Fruit fly (Drosophila melanogaster) whole organism, embryonic: ENCODE data around the gene GatB.

Experiments
- Ada2b ChIP-seq: fragments of 200-800 bp; sonication (Bioruptor generic); IDR thresholded peaks from 2 replicates; pipeline ENCODE4 v1.3.6; 2022; ENCODE audit warnings: missing biosample characterization, missing genetic modification characterization
- Atf6 ChIP-seq: fragments of 200-800 bp; sonication (Bioruptor generic); IDR thresholded peaks from 2 replicates; pipeline ENCODE4 v1.3.6; 2022; ENCODE audit warnings: missing biosample characterization, missing genetic modification characterization
- Awh ChIP-seq: fragments of 200-800 bp; sonication (Bioruptor generic); IDR thresholded peaks from 2 replicates; pipeline ENCODE4, ENCODE4 v1.3.6; 2022; ENCODE audit warnings: missing biosample characterization, missing genetic modification characterization
- BEAF-32 ChIP-seq: fragments of 200-800 bp; sonication (Bioruptor generic); optimal IDR thresholded peaks from 3 replicates; lab custom pipeline; 2017; ENCODE audit warnings: missing biosample characterization, missing genetic modification characterization, mild to moderate bottlenecking, moderate library complexity, missing genetic modification reagents
- CG10267 ChIP-seq: fragments of 200-800 bp; sonication (Bioruptor generic); optimal IDR thresholded peaks from 2 replicates; lab custom pipeline; 2018; ENCODE audit warnings: missing biosample characterization, mild to moderate bottlenecking, missing genetic modification characterization, moderate library complexity
- CG10959 ChIP-seq: fragments of 200-800 bp; sonication (Bioruptor generic); IDR thresholded peaks from 2 replicates; pipeline ENCODE4 v1.3.6; 2022; ENCODE audit warnings: missing biosample characterization, missing genetic modification characterization
- CG12769 ChIP-seq: fragments of 200-800 bp; sonication (Bioruptor generic); optimal IDR thresholded peaks from 2 replicates; lab custom pipeline; 2019; ENCODE audit warnings: missing biosample characterization, mild to moderate bottlenecking, missing genetic modification characterization, moderate library complexity
- CG14860 ChIP-seq: fragments of 200-800 bp; sonication (Bioruptor generic); IDR thresholded peaks from 3 replicates; pipeline ENCODE4 v1.3.6; 2022; ENCODE audit warnings: missing biosample characterization, missing genetic modification characterization; ENCODE audit not compliant: partially characterized antibody
- CG1603 ChIP-seq: fragments of 200-800 bp; sonication (Bioruptor generic); optimal IDR thresholded peaks from 2 replicates; lab custom pipeline; 2019; ENCODE audit warnings: missing biosample characterization, mild to moderate bottlenecking, missing genetic modification characterization, moderate library complexity
- CG17359 ChIP-seq: fragments of 200-800 bp; sonication (Bioruptor generic); optimal IDR thresholded peaks from 3 replicates; lab custom pipeline; 2018; ENCODE audit warnings: missing biosample characterization, mild to moderate bottlenecking, missing genetic modification characterization, moderate library complexity
- CG17361 ChIP-seq: fragments of 200-800 bp; sonication (Bioruptor generic); IDR thresholded peaks from 3 replicates; pipeline ENCODE4 v1.3.6; 2022; ENCODE audit warnings: missing biosample characterization, missing genetic modification characterization
- CG18262 ChIP-seq: fragments of 200-800 bp; optimal IDR thresholded peaks from 3 replicates; lab custom pipeline; 2019; ENCODE audit warnings: missing biosample characterization, mild to moderate bottlenecking, missing genetic modification characterization, moderate library complexity
- CG2129 ChIP-seq: fragments of 200-800 bp; sonication (Bioruptor generic); IDR thresholded peaks from 2 replicates; pipeline ENCODE4 v1.3.6; 2022; ENCODE audit warnings: missing biosample characterization, missing genetic modification characterization; ENCODE audit not compliant: partially characterized antibody
- CG6791 ChIP-seq: fragments of 200-800 bp; sonication (Bioruptor generic); IDR thresholded peaks from 3 replicates; pipeline ENCODE4 v1.3.6; 2022; ENCODE audit warnings: missing biosample characterization, missing genetic modification characterization; ENCODE audit not compliant: partially characterized antibody
- CG7372 ChIP-seq: fragments of 200-800 bp; sonication (Bioruptor generic); IDR thresholded peaks from 2 replicates; pipeline ENCODE4 v1.3.6; 2022; ENCODE audit warnings: missing biosample characterization, missing genetic modification characterization
- CG7556 ChIP-seq: fragments of 200-800 bp; sonication (Bioruptor generic); optimal IDR thresholded peaks from 2 replicates; lab custom pipeline; 2017; ENCODE audit warnings: missing biosample characterization, mild to moderate bottlenecking, missing genetic modification characterization
- CG7839 ChIP-seq: fragments of 200-800 bp; sonication (Bioruptor generic); optimal IDR thresholded peaks from 3 replicates; lab custom pipeline; 2018; ENCODE audit warnings: missing biosample characterization, mild to moderate bottlenecking, missing genetic modification characterization, moderate library complexity
- CG7987 ChIP-seq: fragments of 200-800 bp; sonication (Bioruptor generic); optimal IDR thresholded peaks from 2 replicates; lab custom pipeline; 2018; ENCODE audit warnings: missing biosample characterization, mild to moderate bottlenecking, missing genetic modification characterization, moderate library complexity
- CTCF ChIP-seq: fragments of 200-800 bp; sonication (Bioruptor generic); optimal IDR thresholded peaks from 2 replicates; lab custom pipeline; 2017; ENCODE audit warnings: missing biosample characterization, mild to moderate bottlenecking, missing genetic modification characterization, moderate library complexity
- Dfd ChIP-seq, 2 experiments: fragments of >200 bp; optimal IDR thresholded peaks; 2 replicates each; lab custom pipeline; 2017; ENCODE audit warnings: missing biosample characterization in 2 of 2, missing genetic modification characterization in 2 of 2
- Ets97D ChIP-seq: fragments of 200-800 bp; sonication (Bioruptor generic); optimal IDR thresholded peaks from 3 replicates; lab custom pipeline; 2016; ENCODE audit warnings: missing biosample characterization, missing genetic modification characterization
- GATAe ChIP-seq: fragments of 200-800 bp; sonication (Bioruptor generic); conservative IDR thresholded peaks from 2 replicates; pipeline ENCODE4 v1.3.6; 2022; ENCODE audit warnings: missing biosample characterization, missing genetic modification characterization
- HLH3B ChIP-seq: fragments of 200-800 bp; sonication (Bioruptor generic); IDR thresholded peaks from 2 replicates; pipeline ENCODE4 v1.3.6; 2022; ENCODE audit warnings: missing biosample characterization, missing genetic modification characterization
- Hr39 ChIP-seq: fragments of >200 bp; optimal IDR thresholded peaks from 2 replicates; lab custom pipeline; 2017
- Lim3 ChIP-seq: fragments of 200-800 bp; sonication (Bioruptor generic); IDR thresholded peaks from 2 replicates; pipeline ENCODE4 v1.3.6; 2022; ENCODE audit warnings: missing biosample characterization, missing genetic modification characterization
- Mad ChIP-seq: fragments of 200-800 bp; sonication (Bioruptor generic); optimal IDR thresholded peaks from 2 replicates; lab custom pipeline; 2016; ENCODE audit warnings: missing biosample characterization, missing genetic modification characterization
- Nf-YB ChIP-seq: fragments of 200-800 bp; sonication (Bioruptor generic); optimal IDR thresholded peaks from 3 replicates; lab custom pipeline; 2019; ENCODE audit warnings: missing biosample characterization, mild to moderate bottlenecking, missing genetic modification characterization, moderate library complexity
- Spps ChIP-seq: fragments of 200-800 bp; sonication (Bioruptor generic); optimal IDR thresholded peaks from 2 replicates; lab custom pipeline; 2018; ENCODE audit warnings: missing biosample characterization, mild to moderate bottlenecking, missing genetic modification characterization
- Taf1 ChIP-seq: fragments of 200-800 bp; sonication (Bioruptor generic); IDR thresholded peaks from 2 replicates; pipeline ENCODE4 v1.3.6; 2022; ENCODE audit warnings: missing biosample characterization, missing genetic modification characterization
- al ChIP-seq: fragments of 200-800 bp; sonication (Bioruptor generic); IDR thresholded peaks from 2 replicates; pipeline ENCODE4 v1.3.6; 2022; ENCODE audit warnings: missing biosample characterization, missing genetic modification characterization
- ase ChIP-seq: fragments of 200-800 bp; sonication (Bioruptor generic); IDR thresholded peaks from 3 replicates; pipeline ENCODE4 v1.3.6; 2022; ENCODE audit warnings: missing biosample characterization, missing genetic modification characterization
- cato ChIP-seq: fragments of 200-800 bp; sonication (Bioruptor generic); optimal IDR thresholded peaks from 2 replicates; lab custom pipeline; 2016; ENCODE audit warnings: missing biosample characterization, missing genetic modification characterization, borderline replicate concordance
- disco-r ChIP-seq: fragments of 200-800 bp; sonication (Bioruptor generic); optimal IDR thresholded peaks from 2 replicates; lab custom pipeline; 2016; ENCODE audit warnings: missing biosample characterization, missing genetic modification characterization
- en ChIP-seq: fragments of 200-800 bp; sonication (Bioruptor generic); optimal IDR thresholded peaks from 2 replicates; lab custom pipeline; 2016; ENCODE audit warnings: missing biosample characterization, missing genetic modification characterization
- gcm ChIP-seq: fragments of 200-800 bp; sonication (Bioruptor generic); optimal IDR thresholded peaks from 2 replicates; lab custom pipeline; 2019; ENCODE audit warnings: missing biosample characterization, mild to moderate bottlenecking, missing genetic modification characterization, moderate library complexity
- gcm2 ChIP-seq: fragments of 200-800 bp; sonication (Bioruptor generic); optimal IDR thresholded peaks from 2 replicates; lab custom pipeline; 2016; ENCODE audit warnings: missing biosample characterization, missing genetic modification characterization
- gfzf ChIP-seq: fragments of 200-800 bp; sonication (Bioruptor generic); optimal IDR thresholded peaks from 2 replicates; lab custom pipeline; 2016; ENCODE audit warnings: missing biosample characterization, mild to moderate bottlenecking, missing genetic modification characterization, moderate library complexity
- gt ChIP-seq: fragments of 200-800 bp; sonication (Bioruptor generic); IDR thresholded peaks from 2 replicates; pipeline ENCODE4 v1.3.6; 2022; ENCODE audit warnings: missing biosample characterization, missing genetic modification characterization
- ind ChIP-seq: fragments of 200-800 bp; sonication (Bioruptor generic); optimal IDR thresholded peaks from 3 replicates; lab custom pipeline; 2016; ENCODE audit warnings: missing biosample characterization, missing genetic modification characterization
- insv ChIP-seq, 2 experiments: fragments of 200-800 bp; sonication (Bioruptor generic); optimal IDR thresholded peaks; 3 replicates each; lab custom pipeline; 2016 to 2018; ENCODE audit warnings: missing biosample characterization in 2 of 2, missing genetic modification characterization in 2 of 2
- jing ChIP-seq: fragments of 200-800 bp; sonication (Bioruptor generic); optimal IDR thresholded peaks from 2 replicates; lab custom pipeline; 2018; ENCODE audit warnings: missing biosample characterization, mild to moderate bottlenecking, missing genetic modification characterization
- lilli ChIP-seq: fragments of 200-800 bp; sonication (Bioruptor generic); optimal IDR thresholded peaks from 3 replicates; lab custom pipeline; 2016; ENCODE audit warnings: missing biosample characterization, missing genetic modification characterization
- mam ChIP-seq: fragments of 200-800 bp; sonication (Bioruptor generic); optimal IDR thresholded peaks from 3 replicates; lab custom pipeline; 2016; ENCODE audit warnings: missing biosample characterization, missing genetic modification characterization
- nerfin-2 ChIP-seq: fragments of 200-800 bp; sonication (Bioruptor generic); IDR thresholded peaks from 2 replicates; pipeline ENCODE4 v1.3.6; 2022; ENCODE audit warnings: missing biosample characterization, missing genetic modification characterization; ENCODE audit not compliant: partially characterized antibody
- pho ChIP-seq: fragments of 200-800 bp; sonication (Bioruptor generic); optimal IDR thresholded peaks from 2 replicates; lab custom pipeline; 2016; ENCODE audit warnings: missing biosample characterization, missing genetic modification characterization
- pita ChIP-seq: fragments of 200-800 bp; sonication (Bioruptor generic); optimal IDR thresholded peaks from 2 replicates; lab custom pipeline; 2017; ENCODE audit warnings: missing biosample characterization, mild to moderate bottlenecking, missing genetic modification characterization
- ro ChIP-seq: fragments of 200-800 bp; sonication (Bioruptor generic); IDR thresholded peaks from 2 replicates; pipeline ENCODE4 v1.3.6; 2022; ENCODE audit warnings: missing biosample characterization, missing genetic modification characterization
- row ChIP-seq: fragments of 200-800 bp; sonication (Bioruptor generic); IDR thresholded peaks from 3 replicates; pipeline ENCODE4 v1.3.6; 2022; ENCODE audit warnings: missing biosample characterization, missing genetic modification characterization
- schlank ChIP-seq: fragments of 200-800 bp; sonication (Bioruptor generic); optimal IDR thresholded peaks from 2 replicates; lab custom pipeline; 2018; ENCODE audit warnings: missing biosample characterization, mild to moderate bottlenecking, missing genetic modification characterization
- sens-2 ChIP-seq: fragments of 200-800 bp; sonication (Bioruptor generic); IDR thresholded peaks from 2 replicates; pipeline ENCODE4 v1.3.6; 2022; ENCODE audit warnings: missing biosample characterization, missing genetic modification characterization
- slbo ChIP-seq: fragments of 200-800 bp; sonication (Bioruptor generic); IDR thresholded peaks from 2 replicates; pipeline ENCODE4 v1.3.6; 2022; ENCODE audit warnings: missing biosample characterization, missing genetic modification characterization
- stwl ChIP-seq: fragments of 200-800 bp; sonication (Bioruptor generic); optimal IDR thresholded peaks from 3 replicates; lab custom pipeline; 2018; ENCODE audit warnings: missing biosample characterization, mild to moderate bottlenecking, missing genetic modification characterization, moderate library complexity
- z ChIP-seq: fragments of 200-800 bp; sonication (Bioruptor generic); IDR thresholded peaks from 3 replicates; pipeline ENCODE4 v1.3.6; 2022; ENCODE audit warnings: missing biosample characterization, missing genetic modification characterization

GatB gene

dm6 chr3R:24169362-24169761 lies 39.3 kb upstream of the GatB start, which contains the start of gene CG5510:
TSS of gene CG5510 (minus strand) at chr3R:24169562.
- TF ChIP-seq mam (GFP tag; lab: Kevin White, UChicago) (peak; percentile 67), jing (GFP tag; lab: Kevin White, UChicago) (no peak), CG1603 (tag; lab: Kevin White, UChicago) (peak; percentile 86), Hr39 (no peak), z (GFP tag; lab: Robert Waterston, UW) (no peak), gcm2 (GFP tag; lab: Kevin White, UChicago) (no peak), CG17361 (GFP tag; lab: Robert Waterston, UW) (peak; percentile 52; the same call in 1 of the 3 replicates), Dfd (GFP tag; optimal IDR thresholded peaks at IDR 0.05; lab: Kevin White, UChicago) (no peak), CG6791 (GFP tag; lab: Robert Waterston, UW) (peak; percentile 99), Awh (GFP tag; lab: Robert Waterston, UW) (no peak), ase (GFP tag; lab: Robert Waterston, UW) (0 out of 3 replicates have a peak, but pooled peaks have one; percentile 21), gt (no peak), al (GFP tag; lab: Robert Waterston, UW) (no peak), Ada2b (GFP tag; lab: Robert Waterston, UW) (no peak), Lim3 (GFP tag; lab: Robert Waterston, UW) (no peak), CG2129 (GFP tag; lab: Robert Waterston, UW) (peak; percentile 86), Taf1 (GFP tag; lab: Robert Waterston, UW) (no peak), Mad (peak; percentile 75), GATAe (GFP tag; lab: Robert Waterston, UW) (no peak), schlank (tag; lab: Kevin White, UChicago) (no peak), lilli (GFP tag; lab: Kevin White, UChicago) (peak; percentile 70), CG18262 (tag; lab: Kevin White, UChicago) (no peak), sens-2 (GFP tag; lab: Robert Waterston, UW) (no peak), BEAF-32 (GFP tag; lab: Kevin White, UChicago) (peak; percentile 98), row (GFP tag; lab: Robert Waterston, UW) (peak; percentile 83), cato (GFP tag; lab: Kevin White, UChicago) (no peak), CG7987 (GFP tag; lab: Kevin White, UChicago) (peak; percentile 48), en (peak; percentile 12), CG7839 (tag; lab: Kevin White, UChicago) (no peak), CG17359 (peak; percentile 43), Nf-YB (peak; percentile 12), pita (GFP tag; lab: Kevin White, UChicago) (no peak), insv (GFP tag; optimal IDR thresholded peaks at IDR 0.05; lab: Kevin White, UChicago) (no peak), Ets97D (peak; percentile 84), HLH3B (GFP tag; lab: Robert Waterston, UW) (peak; percentile 47), ro (no peak), Atf6 (peak; percentile 49; the same call in 1 of the 2 replicates), CG7372 (GFP tag; lab: Robert Waterston, UW) (no peak), disco-r (no peak), CG10267 (tag; lab: Kevin White, UChicago) (peak; percentile 59), CTCF (GFP tag; lab: Kevin White, UChicago) (no peak), CG10959 (GFP tag; lab: Robert Waterston, UW) (no peak), Spps (peak; percentile 5), stwl (tag; lab: Kevin White, UChicago) (peak; percentile 89), CG7556 (GFP tag; lab: Kevin White, UChicago) (no peak), ind (GFP tag; lab: Kevin White, UChicago) (peak; percentile 27), CG14860 (GFP tag; lab: Robert Waterston, UW) (peak; percentile 96), CG12769 (tag; lab: Kevin White, UChicago) (peak; percentile 56), nerfin-2 (GFP tag; lab: Robert Waterston, UW) (peak; percentile 98), gfzf (GFP tag; lab: Kevin White, UChicago) (peak; percentile 43), slbo (GFP tag; lab: Robert Waterston, UW) (peak; percentile 78), gcm (GFP tag; lab: Kevin White, UChicago) (no peak), pho (peak; percentile 74)
